Fruit fly (Drosophila melanogaster) whole organism, embryonic: ENCODE data around the gene CG5500.

ENCODE experiments used
- Adf1 ChIP-seq: fragments of 200-800 bp; sonication (Bioruptor generic); IDR thresholded peaks from 2 replicates; pipeline ENCODE4 v1.3.6; 2022; ENCODE audit warnings: missing biosample characterization, missing genetic modification characterization
- CG10147 ChIP-seq: fragments of 200-800 bp; sonication (Bioruptor generic); optimal IDR thresholded peaks from 2 replicates; lab custom pipeline; 2019; ENCODE audit warnings: missing biosample characterization, mild to moderate bottlenecking, missing genetic modification characterization, moderate library complexity
- CG10565 ChIP-seq: fragments of 200-800 bp; sonication (Bioruptor generic); optimal IDR thresholded peaks from 3 replicates; lab custom pipeline; 2016; ENCODE audit warnings: missing biosample characterization, mild to moderate bottlenecking, missing genetic modification characterization
- CG12659 ChIP-seq: fragments of 200-800 bp; sonication (Bioruptor generic); optimal IDR thresholded peaks from 3 replicates; lab custom pipeline; 2017; ENCODE audit warnings: mild to moderate bottlenecking, missing biosample characterization, missing genetic modification reagents, missing genetic modification characterization
- CG1602 ChIP-seq: fragments of 200-800 bp; sonication (Bioruptor generic); optimal IDR thresholded peaks from 3 replicates; lab custom pipeline; 2016; ENCODE audit warnings: missing biosample characterization, missing genetic modification characterization
- CG17612 ChIP-seq: fragments of 200-800 bp; sonication (Bioruptor generic); IDR thresholded peaks from 2 replicates; pipeline ENCODE4 v1.3.6; 2022; ENCODE audit warnings: missing biosample characterization, missing genetic modification characterization
- CG18619 ChIP-seq: fragments of 200-800 bp; sonication (Bioruptor generic); optimal IDR thresholded peaks from 3 replicates; lab custom pipeline; 2017; ENCODE audit warnings: missing biosample characterization, mild to moderate bottlenecking, missing genetic modification characterization
- CG2120 ChIP-seq: fragments of 200-800 bp; sonication (Bioruptor generic); optimal IDR thresholded peaks from 3 replicates; lab custom pipeline; 2016; ENCODE audit warnings: missing biosample characterization, missing genetic modification characterization
- CG30403 ChIP-seq: fragments of 200-800 bp; sonication (Bioruptor generic); optimal IDR thresholded peaks from 3 replicates; lab custom pipeline; 2016; ENCODE audit warnings: missing biosample characterization, missing genetic modification characterization
- CG3065 ChIP-seq: fragments of 200-800 bp; sonication (Bioruptor generic); optimal IDR thresholded peaks from 2 replicates; lab custom pipeline; 2016; ENCODE audit warnings: missing biosample characterization, missing genetic modification characterization
- CG3281 ChIP-seq: fragments of 200-800 bp; sonication (Bioruptor generic); optimal IDR thresholded peaks from 3 replicates; lab custom pipeline; 2017; ENCODE audit warnings: missing biosample characterization, mild to moderate bottlenecking, missing genetic modification characterization
- CG3407 ChIP-seq: fragments of 200-800 bp; sonication (Bioruptor generic); optimal IDR thresholded peaks from 2 replicates; lab custom pipeline; 2018; ENCODE audit warnings: missing biosample characterization, mild to moderate bottlenecking, missing genetic modification characterization
- CG3838 ChIP-seq: fragments of 200-800 bp; sonication (Bioruptor generic); optimal IDR thresholded peaks from 3 replicates; lab custom pipeline; 2016; ENCODE audit warnings: missing biosample characterization, missing genetic modification characterization
- CG7271 ChIP-seq: fragments of 200-800 bp; sonication (Bioruptor generic); optimal IDR thresholded peaks from 2 replicates; lab custom pipeline; 2018; ENCODE audit warnings: missing biosample characterization, mild to moderate bottlenecking, missing genetic modification characterization, moderate library complexity
- CG8765 ChIP-seq: fragments of 200-800 bp; sonication (Bioruptor generic); IDR thresholded peaks from 2 replicates; pipeline ENCODE4 v1.3.6; 2022; ENCODE audit warnings: missing biosample characterization, missing genetic modification characterization
- CG9932 ChIP-seq: fragments of 200-800 bp; sonication (Bioruptor generic); IDR thresholded peaks from 2 replicates; pipeline ENCODE4 v1.3.6; 2022; ENCODE audit warnings: missing biosample characterization, missing genetic modification characterization
- Elba2 ChIP-seq: fragments of 200-800 bp; sonication (Bioruptor generic); optimal IDR thresholded peaks from 3 replicates; lab custom pipeline; 2016; ENCODE audit warnings: missing biosample characterization, missing genetic modification characterization
- Gug ChIP-seq: fragments of 200-800 bp; sonication (Bioruptor generic); IDR thresholded peaks from 4 replicates; pipeline ENCODE4 v1.3.6; 2022; ENCODE audit warnings: missing biosample characterization, missing genetic modification characterization
- HHEX ChIP-seq: fragments of 200-800 bp; sonication (Bioruptor generic); optimal IDR thresholded peaks from 3 replicates; lab custom pipeline; 2017; ENCODE audit warnings: missing biosample characterization, mild to moderate bottlenecking, missing genetic modification characterization, missing genetic modification reagents
- Hr39 ChIP-seq: fragments of >200 bp; optimal IDR thresholded peaks from 2 replicates; lab custom pipeline; 2017
- Mes4 ChIP-seq: fragments of 200-800 bp; sonication (Bioruptor generic); optimal IDR thresholded peaks from 2 replicates; lab custom pipeline; 2016; ENCODE audit warnings: missing biosample characterization, missing genetic modification characterization
- Oaz ChIP-seq: fragments of 200-800 bp; sonication (Bioruptor generic); IDR thresholded peaks from 2 replicates; pipeline ENCODE4 v1.3.6; 2022; ENCODE audit warnings: missing biosample characterization, missing genetic modification characterization
- Oli ChIP-seq: fragments of 200-800 bp; sonication (Bioruptor generic); optimal IDR thresholded peaks from 2 replicates; lab custom pipeline; 2018; ENCODE audit warnings: missing biosample characterization, mild to moderate bottlenecking, missing genetic modification characterization, moderate library complexity
- Sry-δ ChIP-seq: fragments of 200-800 bp; sonication (Bioruptor generic); optimal IDR thresholded peaks from 2 replicates; lab custom pipeline; 2016; ENCODE audit warnings: missing biosample characterization, missing genetic modification characterization
- Xbp1 ChIP-seq: fragments of 200-800 bp; sonication (Bioruptor generic); optimal IDR thresholded peaks from 3 replicates; lab custom pipeline; 2016; ENCODE audit warnings: missing biosample characterization, mild to moderate bottlenecking, missing genetic modification characterization
- al ChIP-seq: fragments of 200-800 bp; sonication (Bioruptor generic); IDR thresholded peaks from 2 replicates; pipeline ENCODE4 v1.3.6; 2022; ENCODE audit warnings: missing biosample characterization, missing genetic modification characterization
- az2 ChIP-seq: fragments of 200-800 bp; sonication (Bioruptor generic); optimal IDR thresholded peaks from 3 replicates; lab custom pipeline; 2016; ENCODE audit warnings: missing biosample characterization, missing genetic modification characterization
- bigmax ChIP-seq: fragments of 200-800 bp; sonication (Bioruptor generic); optimal IDR thresholded peaks from 2 replicates; lab custom pipeline; 2018; ENCODE audit warnings: missing biosample characterization, mild to moderate bottlenecking, missing genetic modification characterization
- cad ChIP-seq: fragments of >200 bp; optimal IDR thresholded peaks from 2 replicates; lab custom pipeline; 2017; ENCODE audit warnings: missing biosample characterization, missing genetic modification characterization
- da ChIP-seq: fragments of 200-800 bp; sonication (Bioruptor generic); optimal IDR thresholded peaks from 2 replicates; lab custom pipeline; 2016; ENCODE audit warnings: missing biosample characterization, missing genetic modification characterization
- dan ChIP-seq: fragments of 200-800 bp; sonication (Bioruptor generic); IDR thresholded peaks from 2 replicates; pipeline ENCODE4 v1.3.6; 2022; ENCODE audit warnings: missing biosample characterization, missing genetic modification characterization
- dpn ChIP-seq, 2 experiments: fragments of 200-800 bp; sonication (Bioruptor generic); optimal IDR thresholded peaks; 3 replicates each; lab custom pipeline; 2016; ENCODE audit warnings: missing biosample characterization in 2 of 2, missing genetic modification characterization in 2 of 2
- gce ChIP-seq: fragments of 200-800 bp; sonication (Bioruptor generic); IDR thresholded peaks from 3 replicates; pipeline ENCODE4 v1.3.6; 2022; ENCODE audit warnings: missing biosample characterization, missing genetic modification characterization
- gcm2 ChIP-seq: fragments of 200-800 bp; sonication (Bioruptor generic); optimal IDR thresholded peaks from 2 replicates; lab custom pipeline; 2016; ENCODE audit warnings: missing biosample characterization, missing genetic modification characterization
- grau ChIP-seq: fragments of 200-800 bp; optimal IDR thresholded peaks from 3 replicates; lab custom pipeline; 2019; ENCODE audit warnings: missing biosample characterization, mild to moderate bottlenecking, missing genetic modification characterization, moderate library complexity
- gro ChIP-seq: fragments of 200-800 bp; sonication (Bioruptor generic); optimal IDR thresholded peaks from 2 replicates; lab custom pipeline; 2016; ENCODE audit warnings: missing biosample characterization, missing genetic modification characterization
- her ChIP-seq: fragments of 200-800 bp; sonication (Bioruptor generic); optimal IDR thresholded peaks from 2 replicates; lab custom pipeline; 2016; ENCODE audit warnings: missing biosample characterization, missing genetic modification characterization
- jing ChIP-seq: fragments of 200-800 bp; sonication (Bioruptor generic); optimal IDR thresholded peaks from 2 replicates; lab custom pipeline; 2018; ENCODE audit warnings: missing biosample characterization, mild to moderate bottlenecking, missing genetic modification characterization
- kay ChIP-seq: fragments of 200-800 bp; sonication (Bioruptor generic); optimal IDR thresholded peaks from 2 replicates; lab custom pipeline; 2016; ENCODE audit warnings: missing biosample characterization, missing genetic modification characterization
- lbe ChIP-seq: fragments of 200-800 bp; sonication (Bioruptor generic); optimal IDR thresholded peaks from 2 replicates; lab custom pipeline; 2016; ENCODE audit warnings: missing biosample characterization, mild to moderate bottlenecking, missing genetic modification characterization
- org-1 ChIP-seq: fragments of 200-800 bp; sonication (Bioruptor generic); optimal IDR thresholded peaks from 2 replicates; lab custom pipeline; 2017; ENCODE audit warnings: missing biosample characterization, missing genetic modification characterization
- pnt ChIP-seq: fragments of 200-800 bp; sonication (Bioruptor generic); optimal IDR thresholded peaks from 3 replicates; lab custom pipeline; 2016; ENCODE audit warnings: missing biosample characterization, missing genetic modification characterization
- prd ChIP-seq, 3 experiments: fragments of >200 bp in 2 of 3; fragments of 200-800 bp in 1 of 3; sonication (Bioruptor generic) in 1 of 3; optimal IDR thresholded peaks in 2 of 3; IDR thresholded peaks in 1 of 3; 2 replicates in 2 of 3; 3 replicates in 1 of 3; pipeline versions ENCODE4 v1.3.6 to Lab custom; 2017 to 2022; ENCODE audit warnings: missing biosample characterization in 1 of 3, missing genetic modification characterization in 1 of 3
- psq ChIP-seq: fragments of 200-800 bp; sonication (Bioruptor generic); optimal IDR thresholded peaks from 2 replicates; lab custom pipeline; 2017; ENCODE audit warnings: missing biosample characterization, missing genetic modification characterization
- rib ChIP-seq: fragments of 200-800 bp; sonication (Bioruptor generic); IDR thresholded peaks from 2 replicates; pipeline ENCODE4 v1.3.6; 2022; ENCODE audit warnings: missing biosample characterization, missing genetic modification characterization
- row ChIP-seq: fragments of 200-800 bp; sonication (Bioruptor generic); IDR thresholded peaks from 3 replicates; pipeline ENCODE4 v1.3.6; 2022; ENCODE audit warnings: missing biosample characterization, missing genetic modification characterization
- scrt ChIP-seq: fragments of 200-800 bp; sonication (Bioruptor generic); optimal IDR thresholded peaks from 2 replicates; lab custom pipeline; 2018; ENCODE audit warnings: missing biosample characterization, mild to moderate bottlenecking, missing genetic modification characterization, moderate library complexity
- tgo ChIP-seq: fragments of 200-800 bp; sonication (Bioruptor generic); IDR thresholded peaks from 3 replicates; pipeline ENCODE4 v1.3.6; 2022; ENCODE audit warnings: missing biosample characterization, missing genetic modification characterization
- unc-4 ChIP-seq: fragments of 200-800 bp; sonication (Bioruptor generic); IDR thresholded peaks from 2 replicates; pipeline ENCODE4 v1.3.6; 2022; ENCODE audit warnings: missing biosample characterization, missing genetic modification characterization; ENCODE audit not compliant: partially characterized antibody
- unpg ChIP-seq: fragments of 200-800 bp; sonication (Bioruptor generic); optimal IDR thresholded peaks from 3 replicates; lab custom pipeline; 2018; ENCODE audit warnings: missing biosample characterization, mild to moderate bottlenecking, missing genetic modification characterization, moderate library complexity

The CG5500 gene

dm6 chr3R:26866577-26867456 is 9.6 kb upstream of the CG5500 start, which contains the start of the genes ball and His2Av (continued):
- peak; percentile 81 for TF ChIP-seq pnt (GFP tag; lab: Kevin White, UChicago)
- TF ChIP-seq CG8765 (GFP tag; lab: Robert Waterston, UW) = peak; percentile 78
- peak; percentile 38 for TF ChIP-seq jing (GFP tag; lab: Kevin White, UChicago)
- TF ChIP-seq dan = no peak
- peak; percentile 74 for TF ChIP-seq Gug (GFP tag; lab: Robert Waterston, UW)
- TF ChIP-seq row (GFP tag; lab: Robert Waterston, UW) = peak; percentile 93
- TF ChIP-seq gcm2 = peak; percentile 53
- peak; percentile 90 for TF ChIP-seq CG9932
- peak; percentile 84 to 90 for TF ChIP-seq dpn (GFP tag; optimal IDR thresholded peaks at IDR 0.05; lab: Kevin White, UChicago)
- TF ChIP-seq CG1602 (GFP tag; lab: Kevin White, UChicago) = peak; percentile 77
- TF ChIP-seq al = peak; percentile 74
- peak; percentile 83 for TF ChIP-seq da (GFP tag; lab: Kevin White, UChicago)
- peak; percentile 83 for TF ChIP-seq her (GFP tag; lab: Kevin White, UChicago)
- peak; percentile 90 for TF ChIP-seq az2 (GFP tag; lab: Kevin White, UChicago)
- peak; percentile 83 for TF ChIP-seq Mes4 (GFP tag; lab: Kevin White, UChicago)
- TF ChIP-seq Elba2 (GFP tag; lab: Kevin White, UChicago) = peak; percentile 82
- no peak for TF ChIP-seq CG10565 (GFP tag; lab: Kevin White, UChicago)
- TF ChIP-seq Oli = peak; percentile 63
- peak; percentile 90 for TF ChIP-seq rib (GFP tag; lab: Robert Waterston, UW)
- peak; percentile 52 for TF ChIP-seq org-1 (GFP tag; lab: Kevin White, UChicago)
- TF ChIP-seq CG2120 = peak; percentile 92
- TF ChIP-seq Hr39 (lab: Kevin White, UChicago) = no peak
- TF ChIP-seq Xbp1 (GFP tag; lab: Kevin White, UChicago) = peak; percentile 93
- TF ChIP-seq kay (GFP tag; lab: Kevin White, UChicago) = peak; percentile 49
- peak; percentile 65 for TF ChIP-seq Oaz
- peak; percentile 50 for TF ChIP-seq CG3065 (GFP tag; lab: Kevin White, UChicago)
- peak; percentile 53 for TF ChIP-seq CG3838 (GFP tag; lab: Kevin White, UChicago)
- peak; percentile 60 for TF ChIP-seq CG17612 (GFP tag; lab: Robert Waterston, UW)
- TF ChIP-seq CG12659 (GFP tag; lab: Kevin White, UChicago) = peak; percentile 89
- peak; percentile 70 for TF ChIP-seq CG18619 (GFP tag; lab: Kevin White, UChicago)
- peak; percentile 97 for TF ChIP-seq bigmax (GFP tag; lab: Kevin White, UChicago)
- peak; percentile 67 for TF ChIP-seq gce (GFP tag; lab: Robert Waterston, UW)
- TF ChIP-seq CG30403 (GFP tag; lab: Kevin White, UChicago) = peak; percentile 91
- TF ChIP-seq lbe (GFP tag; lab: Kevin White, UChicago) = peak; percentile 53
- TF ChIP-seq CG3281 (GFP tag; lab: Kevin White, UChicago) = peak; percentile 70
- peak; percentile 75 for TF ChIP-seq scrt (GFP tag; lab: Kevin White, UChicago)
- peak; percentile 73 for TF ChIP-seq psq (GFP tag; lab: Kevin White, UChicago)
- TF ChIP-seq gro (GFP tag; lab: Kevin White, UChicago) = peak; percentile 79
- peak; percentile 74 for TF ChIP-seq grau
- peak; percentile 83 for TF ChIP-seq unpg (GFP tag; lab: Kevin White, UChicago)
- peak; percentile 53 for TF ChIP-seq CG7271 (tag; lab: Kevin White, UChicago)
- TF ChIP-seq unc-4 (GFP tag; lab: Robert Waterston, UW) = peak; percentile 87
- TF ChIP-seq Sry-δ (GFP tag; lab: Kevin White, UChicago) = peak; percentile 99
- no peak for TF ChIP-seq prd (optimal IDR thresholded peaks at IDR 0.05; lab: Kevin White, UChicago)
- peak; percentile 87 for TF ChIP-seq prd (GFP tag; IDR thresholded peaks at IDR 0.05; lab: Robert Waterston, UW)
- peak; percentile 70 for TF ChIP-seq CG10147 (GFP tag; lab: Kevin White, UChicago)
- TF ChIP-seq cad (GFP tag; lab: Kevin White, UChicago) = no peak
- TF ChIP-seq tgo (GFP tag; lab: Robert Waterston, UW) = peak; percentile 84
- peak; percentile 76 for TF ChIP-seq Adf1 (GFP tag; lab: Robert Waterston, UW)
- TF ChIP-seq CG3407 (GFP tag; lab: Kevin White, UChicago) = peak; percentile 52
- TF ChIP-seq HHEX (GFP tag; lab: Kevin White, UChicago) = peak; percentile 64
